Fruit fly (Drosophila melanogaster): ENCODE measurements around the gene MYPT-75D.

MYPT-75D gene

dm6 chr3L:18628458-18628857 lies 2.7 kb downstream of the MYPT-75D start:
- TF ChIP-seq CG8478 (optimal IDR thresholded peaks at IDR 0.05) (no peak), CTCF (optimal IDR thresholded peaks at IDR 0.05) (no peak)

DNA sequence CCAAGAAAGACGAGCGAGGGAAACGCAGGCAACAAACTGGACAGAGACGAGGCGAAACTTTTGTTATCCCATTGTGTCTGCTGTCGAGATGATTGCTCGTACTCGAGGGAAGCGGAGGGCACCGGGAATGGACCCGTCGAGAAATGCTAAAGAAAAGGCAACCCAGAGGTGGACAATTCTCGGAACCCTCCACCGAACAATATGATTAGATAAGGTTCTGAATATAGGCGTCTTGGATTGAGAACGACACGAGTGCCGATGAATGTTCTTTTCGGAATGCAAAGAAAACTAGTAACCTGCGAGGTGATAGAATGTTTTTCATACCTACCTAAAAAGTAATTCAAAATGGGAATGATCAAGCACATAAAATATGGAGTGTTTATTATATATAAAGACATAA lies 4.1 kb downstream of the MYPT-75D start:
- TF ChIP-seq CTCF (optimal IDR thresholded peaks at IDR 0.05) (no peak), CG8478 (optimal IDR thresholded peaks at IDR 0.05) (no peak)

DNA sequence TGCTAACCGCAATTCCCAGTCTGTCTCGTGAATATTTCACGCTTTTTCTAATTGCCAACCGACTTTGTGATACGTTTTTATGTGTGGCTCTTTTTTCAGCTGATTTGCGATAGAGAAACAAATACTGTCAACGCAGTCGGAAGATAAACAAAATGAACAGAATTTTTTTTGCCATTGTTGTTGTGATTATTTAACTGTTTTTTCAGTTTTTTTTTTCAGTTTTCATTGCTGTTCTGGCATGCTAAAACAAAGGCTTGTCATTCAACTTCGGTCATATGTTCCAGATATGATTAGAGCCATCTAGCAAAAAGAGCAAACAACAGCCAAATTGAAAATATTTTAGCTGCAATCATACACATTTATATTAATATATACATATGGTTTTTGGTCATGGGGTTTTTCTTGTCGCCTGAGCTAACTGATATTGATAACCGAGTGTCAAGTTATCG lies 6.5 kb downstream of the MYPT-75D start:
- TF ChIP-seq CG8478 (optimal IDR thresholded peaks at IDR 0.05) (no peak), CTCF (optimal IDR thresholded peaks at IDR 0.05) (no peak)

dm6 chr3L:18633084-18633483 lies 7.3 kb downstream of the MYPT-75D start:
- TF ChIP-seq CTCF (optimal IDR thresholded peaks at IDR 0.05) (no peak), CG8478 (optimal IDR thresholded peaks at IDR 0.05) (no peak)

DNA sequence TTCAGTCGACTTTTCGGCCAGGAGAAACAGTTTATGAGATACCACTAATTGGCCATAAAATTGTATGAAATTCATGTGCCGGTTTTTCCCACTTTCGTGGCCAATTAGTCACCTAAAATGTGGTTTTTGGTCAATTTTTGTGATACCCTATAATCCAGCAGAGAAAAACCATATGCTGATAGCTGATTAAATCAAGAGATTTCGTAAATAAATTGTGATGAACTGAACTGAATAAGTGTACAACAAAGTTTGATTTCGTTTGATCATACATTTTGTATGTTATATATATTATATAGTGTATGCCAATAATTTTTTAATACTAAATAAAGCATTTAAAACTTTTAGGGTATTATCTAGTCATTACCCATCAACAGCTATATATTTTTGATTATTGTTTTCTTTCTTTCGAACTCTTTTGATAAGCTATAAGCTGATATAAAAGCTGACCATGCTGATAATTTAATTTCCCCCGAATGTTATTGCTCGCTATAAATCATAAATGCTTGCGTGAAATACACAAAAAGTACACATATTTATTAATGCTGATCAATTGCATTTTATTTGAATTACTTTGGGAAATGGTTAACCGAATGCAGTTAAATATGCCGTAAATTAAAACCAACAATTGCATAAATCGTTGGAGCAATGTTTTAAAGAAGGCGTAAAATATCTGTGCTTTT lies 9.2 kb downstream of the MYPT-75D start:
- TF ChIP-seq CG8478 (optimal IDR thresholded peaks at IDR 0.05) = no peak
- TF ChIP-seq CTCF (optimal IDR thresholded peaks at IDR 0.05) = no peak

DNA sequence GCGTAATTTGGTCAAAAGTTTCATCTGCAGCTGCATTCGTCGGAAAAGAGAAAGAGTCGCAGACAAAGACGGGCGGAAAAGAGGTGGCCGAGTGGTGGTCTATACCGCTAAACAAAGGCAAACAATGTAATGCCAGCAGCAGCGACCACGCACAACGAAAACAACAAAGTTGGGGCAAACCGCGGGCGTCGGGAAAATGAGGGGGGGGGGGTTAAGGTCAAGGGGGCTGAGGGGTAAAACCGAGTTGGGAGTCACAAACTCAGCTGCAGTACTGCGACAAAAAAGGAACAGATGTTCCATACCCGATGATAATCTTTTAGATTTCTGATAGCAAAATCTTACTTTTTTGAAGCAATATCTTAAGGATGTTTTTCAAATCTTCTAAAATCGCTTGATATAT lies 11.0 kb downstream of the MYPT-75D start:
- TF ChIP-seq CG8478 (optimal IDR thresholded peaks at IDR 0.05) = no peak
- no peak for TF ChIP-seq CTCF (optimal IDR thresholded peaks at IDR 0.05)

DNA sequence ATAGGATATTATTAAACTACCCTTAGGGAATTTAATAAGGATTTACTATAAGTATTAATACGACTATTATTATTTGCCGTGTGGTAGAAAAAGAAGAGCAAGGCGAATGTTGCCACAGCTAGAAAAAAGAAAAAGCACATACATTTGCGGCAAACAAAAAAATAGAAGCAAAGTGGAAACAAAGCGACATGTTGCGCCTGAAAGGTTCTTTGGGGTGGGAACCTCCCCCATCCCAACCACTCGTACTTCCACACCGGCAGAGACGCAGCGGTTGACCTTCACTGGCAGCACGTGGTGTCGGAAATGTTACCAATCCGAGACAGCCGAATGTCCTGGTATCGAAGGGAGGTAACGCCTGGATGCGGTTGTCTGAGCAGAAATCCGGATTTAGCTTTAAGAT lies 11.6 kb downstream of the MYPT-75D start:
- TF ChIP-seq CTCF (optimal IDR thresholded peaks at IDR 0.05) (no peak), CG8478 (optimal IDR thresholded peaks at IDR 0.05) (no peak)

dm6 chr3L:18638043-18638442 lies 12.3 kb downstream of the MYPT-75D start:
- TF ChIP-seq CG8478 (optimal IDR thresholded peaks at IDR 0.05) = no peak
- TF ChIP-seq CTCF (optimal IDR thresholded peaks at IDR 0.05) = no peak

- no peak for TF ChIP-seq CG8478 (optimal IDR thresholded peaks at IDR 0.05)
- TF ChIP-seq CTCF (optimal IDR thresholded peaks at IDR 0.05) = no peak
These were observed 12.7 kb downstream of the MYPT-75D start for dm6 chr3L:18638487-18638886.

- TF ChIP-seq CG8478 (optimal IDR thresholded peaks at IDR 0.05) = no peak
- no peak for TF ChIP-seq CTCF (optimal IDR thresholded peaks at IDR 0.05)
These were observed 15.1 kb downstream of the MYPT-75D start for dm6 chr3L:18640584-18641527.

dm6 chr3L:18643222-18643621 lies 17.5 kb downstream of the MYPT-75D start:
- TF ChIP-seq CTCF (optimal IDR thresholded peaks at IDR 0.05) = no peak
- no peak for TF ChIP-seq CG8478 (optimal IDR thresholded peaks at IDR 0.05)

DNA sequence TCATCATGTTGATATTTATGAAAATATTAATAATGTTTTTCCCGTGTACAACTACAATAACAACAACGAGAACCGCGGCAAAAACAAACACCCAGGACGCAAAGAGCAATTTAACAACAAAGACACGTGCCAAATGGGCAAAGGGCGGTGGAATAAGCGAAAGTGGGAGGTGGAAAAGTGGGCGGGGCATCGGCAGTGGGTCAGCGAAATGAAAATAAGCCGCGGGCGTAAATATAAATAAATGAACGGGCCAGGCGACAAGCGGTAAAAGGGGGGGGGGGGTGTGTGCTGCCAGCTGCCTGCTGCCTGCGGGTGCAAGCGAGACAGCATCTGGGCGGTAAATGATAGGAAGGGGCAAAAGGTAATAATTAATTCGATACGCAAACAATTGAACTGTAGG lies 28.0 kb downstream of the MYPT-75D start:
- TF ChIP-seq CTCF (optimal IDR thresholded peaks at IDR 0.05) = no peak
- TF ChIP-seq CG8478 (optimal IDR thresholded peaks at IDR 0.05) = no peak

dm6 chr3L:18665594-18665993 lies 39.8 kb downstream of the MYPT-75D start:
- no peak for TF ChIP-seq CTCF (optimal IDR thresholded peaks at IDR 0.05)
- TF ChIP-seq CG8478 (optimal IDR thresholded peaks at IDR 0.05) = no peak

- TF ChIP-seq CG8478 (optimal IDR thresholded peaks at IDR 0.05) (no peak), CTCF (optimal IDR thresholded peaks at IDR 0.05) (peak; percentile 85 to 92)
These were observed 41.4 kb downstream of the MYPT-75D start, which contains the start of gene CG42495 for dm6 chr3L:18667115-18667514. TSS of gene CG42495 (plus strand) at chr3L:18667361.

dm6 chr3L:18669874-18670273 lies 44.1 kb downstream of the MYPT-75D start:
- TF ChIP-seq CG8478 (optimal IDR thresholded peaks at IDR 0.05) (no peak), CTCF (optimal IDR thresholded peaks at IDR 0.05) (no peak)

DNA sequence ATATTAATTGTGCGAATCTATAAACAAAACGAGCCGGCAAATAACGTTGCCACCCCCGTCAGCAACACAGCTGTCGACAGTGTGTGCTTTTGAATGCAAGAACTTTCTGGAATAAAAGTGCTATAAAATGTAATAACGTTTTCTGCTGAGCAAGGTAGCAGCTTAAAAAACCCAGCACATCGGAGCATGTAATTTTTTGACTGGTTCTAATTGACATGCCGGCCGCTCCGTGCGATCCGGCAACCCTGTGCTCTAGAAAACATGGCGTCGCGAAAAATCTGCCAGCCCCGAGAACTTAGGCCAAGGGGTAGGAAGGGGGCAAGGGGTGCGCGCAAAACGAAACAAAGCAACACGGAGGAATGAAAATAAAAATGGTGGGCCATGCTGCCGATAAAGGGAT lies 46.4 kb downstream of the MYPT-75D start:
- TF ChIP-seq CTCF (optimal IDR thresholded peaks at IDR 0.05) (no peak), CG8478 (optimal IDR thresholded peaks at IDR 0.05) (no peak)
